Fruit fly (Drosophila melanogaster): ENCODE results near the gene CG6565.

Gene CG6565

dm6 chr2L:13325823-13326222 lies 48.0 kb upstream of the CG6565 start:
- TF ChIP-seq CG11695 (GFP tag; IDR thresholded peaks at IDR 0.05) (no peak), CTCF (GFP tag; optimal IDR thresholded peaks at IDR 0.05) (peak; percentile 85)

dm6 chr2L:13331021-13331420 lies 42.8 kb upstream of the CG6565 start, which contains the start of gene hbt:
TSS of gene hbt (minus strand) at chr2L:13331121.
- TF ChIP-seq Sry-δ (GFP tag; optimal IDR thresholded peaks at IDR 0.05) (no peak), abd-A (tag; optimal IDR thresholded peaks at IDR 0.05) (peak; percentile 27), CG6654 (GFP tag; optimal IDR thresholded peaks at IDR 0.05) (no peak), ttk (GFP tag; IDR thresholded peaks at IDR 0.05) (no peak), zfh2 (GFP tag; optimal IDR thresholded peaks at IDR 0.05) (no peak), sna (GFP tag; IDR thresholded peaks at IDR 0.05; ENCODE audit: partially characterized antibody) (peak; percentile 26; the same call in 1 of the 2 replicates), CG9876 (GFP tag; optimal IDR thresholded peaks at IDR 0.05) (no peak), cg (GFP tag; optimal IDR thresholded peaks at IDR 0.05) (peak; percentile 46), ato (GFP tag; IDR thresholded peaks at IDR 0.05; ENCODE audit: partially characterized antibody) (no peak), CG1233 (GFP tag; optimal IDR thresholded peaks at IDR 0.05) (no peak), D (optimal IDR thresholded peaks at IDR 0.05) (no peak), D (GFP tag; optimal IDR thresholded peaks at IDR 0.05) (no peak), Sin3A (optimal IDR thresholded peaks at IDR 0.05) (no peak), CG13123 (GFP tag; optimal IDR thresholded peaks at IDR 0.05) (no peak), gro (GFP tag; optimal IDR thresholded peaks at IDR 0.05) (no peak), CG34224 (GFP tag; IDR thresholded peaks at IDR 0.05; ENCODE audit: partially characterized antibody) (no peak), klu (GFP tag; IDR thresholded peaks at IDR 0.05) (no peak), Tbp (GFP tag; optimal IDR thresholded peaks at IDR 0.05) (no peak), CG3065 (GFP tag; optimal IDR thresholded peaks at IDR 0.05) (no peak), HmgZ (tag; optimal IDR thresholded peaks at IDR 0.05) (no peak), CG8089 (GFP tag; optimal IDR thresholded peaks at IDR 0.05) (no peak), Trl (optimal IDR thresholded peaks at IDR 0.05) (peak; percentile 24 to 54), Trl (GFP tag; optimal IDR thresholded peaks at IDR 0.05) (no peak), CG9437 (GFP tag; optimal IDR thresholded peaks at IDR 0.05) (no peak), TFAM (GFP tag; optimal IDR thresholded peaks at IDR 0.05) (no peak), stwl (tag; optimal IDR thresholded peaks at IDR 0.05) (no peak), pum (GFP tag; optimal IDR thresholded peaks at IDR 0.05) (no peak), crp (GFP tag; optimal IDR thresholded peaks at IDR 0.05) (peak in 1 of 2 experiments; percentile 29), en (GFP tag; optimal IDR thresholded peaks at IDR 0.05) (no peak), ci (GFP tag; IDR thresholded peaks at IDR 0.05) (no peak), fd96Cb (tag; optimal IDR thresholded peaks at IDR 0.05) (no peak)

DNA sequence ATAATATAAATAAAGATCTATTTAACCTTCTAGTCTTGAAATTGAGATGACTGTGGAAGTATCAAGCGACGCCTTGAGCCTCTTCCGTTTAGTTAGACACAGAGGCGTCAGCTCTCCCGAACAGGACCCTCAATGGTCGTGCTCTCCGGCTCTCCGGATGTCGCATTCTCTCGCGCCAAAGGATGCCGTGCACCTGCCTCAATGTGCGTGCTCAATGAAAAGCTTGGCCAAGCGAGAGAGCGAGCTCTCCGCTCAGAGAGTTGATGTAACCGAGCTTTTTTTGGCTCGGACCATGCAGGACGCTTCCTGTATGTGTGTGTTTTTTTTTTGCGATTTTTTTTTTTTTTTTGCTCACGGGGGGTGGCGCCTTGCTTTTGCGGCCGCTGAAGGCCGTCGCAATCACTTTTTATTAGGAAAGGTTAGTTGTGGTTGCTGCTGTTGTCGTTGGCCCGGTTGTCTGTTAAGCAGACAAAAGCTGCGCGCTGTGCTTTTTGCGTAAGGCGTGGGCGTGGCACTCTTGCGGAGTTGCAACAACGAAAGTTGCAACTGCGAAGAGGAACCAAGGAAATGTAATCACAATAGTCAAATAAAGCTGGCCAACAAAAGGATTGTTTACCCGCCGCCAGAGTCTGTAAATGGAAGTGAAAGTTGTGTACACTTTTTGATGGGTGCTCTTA lies 41.8 kb upstream of the CG6565 start:
- TF ChIP-seq Ets65A (GFP tag): peak; percentile 71
- TF ChIP-seq Trl (optimal IDR thresholded peaks at IDR 0.05): peak; percentile 42 to 68
- TF ChIP-seq Trl (GFP tag; optimal IDR thresholded peaks at IDR 0.05): no peak
- TF ChIP-seq CG34422 (GFP tag; IDR thresholded peaks at IDR 0.05): peak; percentile 56; the same call in 1 of the 3 replicates
- peak; percentile 94 for TF ChIP-seq CG18011 (GFP tag; optimal IDR thresholded peaks at IDR 0.05)
- TF ChIP-seq h (optimal IDR thresholded peaks at IDR 0.05): no peak
- TF ChIP-seq Tbp (GFP tag; optimal IDR thresholded peaks at IDR 0.05): no peak
- no peak for TF ChIP-seq org-1 (GFP tag; optimal IDR thresholded peaks at IDR 0.05)
- TF ChIP-seq chinmo (GFP tag; IDR thresholded peaks at IDR 0.05; ENCODE audit: partially characterized antibody): 0 out of 4 replicates have a peak, but pooled peaks have one; percentile 23
